Worm (Caenorhabditis elegans): ENCODE results near the gene D1086.5.
A peak's percentile ranks its signal among the peaks of the same experiment; 100 is the strongest.
"Not testable (repeated sequence)": the region's sequence is repeated elsewhere in the genome, so short reads cannot be mapped to it uniquely, and the experiment has no call there.

D1086.5 gene

ce11 chrV:14055097-14055496 is 35.1 kb downstream of the D1086.5 start (continued):
- TF ChIP-seq gmeb-1 (tag; optimal IDR thresholded peaks at IDR 0.05) (peak; percentile 88), ztf-4 (tag; optimal IDR thresholded peaks at IDR 0.05) (peak; percentile 84), nhr-21 (tag; optimal IDR thresholded peaks at IDR 0.05) (peak; percentile 97), nhr-10 (tag; optimal IDR thresholded peaks at IDR 0.05) (peak; percentile 39), R02D3.7 (tag; optimal IDR thresholded peaks at IDR 0.05) (peak; percentile 48), lsy-2 (tag; optimal IDR thresholded peaks at IDR 0.05) (peak; percentile 82 to 93), sma-3 (GFP tag; optimal IDR thresholded peaks at IDR 0.05) (peak; percentile 98), sma-9 (GFP tag; optimal IDR thresholded peaks at IDR 0.05) (peak; percentile 99), egl-27 (tag; optimal IDR thresholded peaks at IDR 0.05) (peak; percentile 76), C34F6.9 (tag; optimal IDR thresholded peaks at IDR 0.05) (peak; percentile 91), blmp-1 (tag; optimal IDR thresholded peaks at IDR 0.05; ENCODE audit: insufficient read depth) (peak; percentile 80), snpc-4 (tag; optimal IDR thresholded peaks at IDR 0.05) (peak; percentile 68)
- TF ChIP-seq sma-9 (tag; optimal IDR thresholded peaks at IDR 0.05), result not testable (repeated sequence)

ce11 chrV:14049274-14049673 is 40.9 kb downstream of the D1086.5 start, which contains the start of gene F58D12.1:
Gene F58D12.1, plus strand, starts transcription at chrV:14049574.
- not testable (repeated sequence) for TF ChIP-seq aly-2 (tag; optimal IDR thresholded peaks at IDR 0.05); sma-3 (GFP tag; optimal IDR thresholded peaks at IDR 0.05); elt-3 (tag; optimal IDR thresholded peaks at IDR 0.05)
